Fruit fly (Drosophila melanogaster) whole organism, embryonic: ENCODE results near the gene CG31650.

Experiments used
- BEAF-32 ChIP-seq: fragments of 200-800 bp; sonication (Bioruptor generic); optimal IDR thresholded peaks from 3 replicates; lab custom pipeline; 2017; ENCODE audit warnings: missing biosample characterization, missing genetic modification characterization, mild to moderate bottlenecking, moderate library complexity, missing genetic modification reagents
- C15 ChIP-seq: fragments of 200-800 bp; sonication (Bioruptor generic); IDR thresholded peaks from 3 replicates; pipeline ENCODE4 v1.3.6; 2022; ENCODE audit warnings: missing biosample characterization, missing genetic modification characterization
- CG1024 ChIP-seq: fragments of 200-800 bp; sonication (Bioruptor generic); IDR thresholded peaks from 2 replicates; pipeline ENCODE4 v1.3.6; 2022; ENCODE audit warnings: missing biosample characterization, missing genetic modification characterization
- CG10321 ChIP-seq: fragments of 200-800 bp; sonication (Bioruptor generic); IDR thresholded peaks from 2 replicates; pipeline ENCODE4 v1.3.6; 2022; ENCODE audit warnings: missing biosample characterization, missing genetic modification characterization
- CG10979 ChIP-seq: fragments of 200-800 bp; sonication (Bioruptor generic); optimal IDR thresholded peaks from 2 replicates; lab custom pipeline; 2018; ENCODE audit warnings: missing biosample characterization, mild to moderate bottlenecking, missing genetic modification characterization, moderate library complexity
- CG11093 ChIP-seq: fragments of 200-800 bp; sonication (Bioruptor generic); IDR thresholded peaks from 3 replicates; pipeline ENCODE4 v1.3.6; 2022; ENCODE audit warnings: missing biosample characterization, missing genetic modification characterization
- CG12219 ChIP-seq: fragments of 200-800 bp; sonication (Bioruptor generic); optimal IDR thresholded peaks from 3 replicates; lab custom pipeline; 2018; ENCODE audit warnings: missing biosample characterization, mild to moderate bottlenecking, missing genetic modification characterization
- CG12744 ChIP-seq: fragments of 200-800 bp; sonication (Bioruptor generic); optimal IDR thresholded peaks from 2 replicates; lab custom pipeline; 2016; ENCODE audit warnings: missing biosample characterization, missing genetic modification characterization
- CG13287 ChIP-seq: fragments of 200-800 bp; sonication (Bioruptor generic); IDR thresholded peaks from 2 replicates; pipeline ENCODE4 v1.3.6; 2022; ENCODE audit warnings: missing biosample characterization, missing genetic modification characterization; ENCODE audit not compliant: partially characterized antibody
- CG17186 ChIP-seq: fragments of 200-800 bp; sonication (Bioruptor generic); optimal IDR thresholded peaks from 3 replicates; lab custom pipeline; 2017; ENCODE audit warnings: missing biosample characterization, missing genetic modification reagents, missing genetic modification characterization
- CG17802 ChIP-seq: fragments of 200-800 bp; sonication (Bioruptor generic); optimal IDR thresholded peaks from 2 replicates; lab custom pipeline; 2018; ENCODE audit warnings: missing biosample characterization, mild to moderate bottlenecking, missing genetic modification characterization, moderate library complexity
- CG18011 ChIP-seq: fragments of 200-800 bp; sonication (Bioruptor generic); optimal IDR thresholded peaks from 2 replicates; lab custom pipeline; 2017; ENCODE audit warnings: missing biosample characterization, missing genetic modification characterization, mild to moderate bottlenecking, moderate library complexity, missing genotype
- CG30403 ChIP-seq: fragments of 200-800 bp; sonication (Bioruptor generic); optimal IDR thresholded peaks from 3 replicates; lab custom pipeline; 2016; ENCODE audit warnings: missing biosample characterization, missing genetic modification characterization
- CG33557 ChIP-seq: fragments of 200-800 bp; sonication (Bioruptor generic); optimal IDR thresholded peaks from 2 replicates; lab custom pipeline; 2019; ENCODE audit warnings: missing biosample characterization, mild to moderate bottlenecking, missing genetic modification characterization, moderate library complexity
- CG34422 ChIP-seq: fragments of 200-800 bp; sonication (Bioruptor generic); IDR thresholded peaks from 3 replicates; pipeline ENCODE4 v1.3.6; 2022; ENCODE audit warnings: missing biosample characterization, missing genetic modification characterization
- CG3726 ChIP-seq: fragments of 200-800 bp; sonication (Bioruptor generic); IDR thresholded peaks from 3 replicates; pipeline ENCODE4, ENCODE4 v1.3.6; 2022; ENCODE audit warnings: missing biosample characterization, missing genetic modification characterization
- CG4617 ChIP-seq: fragments of 200-800 bp; sonication (Bioruptor generic); optimal IDR thresholded peaks from 3 replicates; lab custom pipeline; 2016; ENCODE audit warnings: missing biosample characterization, missing genetic modification characterization, borderline replicate concordance
- CG5180 ChIP-seq: fragments of 200-800 bp; sonication (Bioruptor generic); optimal IDR thresholded peaks from 3 replicates; lab custom pipeline; 2017; ENCODE audit warnings: missing biosample characterization, missing genetic modification characterization, mild to moderate bottlenecking, moderate library complexity, missing genetic modification reagents
- CG5953 ChIP-seq: fragments of 200-800 bp; sonication (Bioruptor generic); IDR thresholded peaks from 2 replicates; pipeline ENCODE4 v1.3.6; 2022; ENCODE audit warnings: missing biosample characterization, missing genetic modification characterization
- CG7271 ChIP-seq: fragments of 200-800 bp; sonication (Bioruptor generic); optimal IDR thresholded peaks from 2 replicates; lab custom pipeline; 2018; ENCODE audit warnings: missing biosample characterization, mild to moderate bottlenecking, missing genetic modification characterization, moderate library complexity
- CG8388 ChIP-seq: fragments of 200-800 bp; sonication (Bioruptor generic); optimal IDR thresholded peaks from 2 replicates; lab custom pipeline; 2019; ENCODE audit warnings: missing biosample characterization, mild to moderate bottlenecking, missing genetic modification characterization, moderate library complexity
- CG9876 ChIP-seq: fragments of 200-800 bp; sonication (Bioruptor generic); optimal IDR thresholded peaks from 2 replicates; lab custom pipeline; 2016; ENCODE audit warnings: missing biosample characterization, missing genetic modification characterization
- Chrac-16 ChIP-seq: fragments of 200-800 bp; sonication (Bioruptor generic); optimal IDR thresholded peaks from 3 replicates; lab custom pipeline; 2016; ENCODE audit warnings: missing biosample characterization, missing genetic modification characterization
- ERR ChIP-seq: fragments of 200-800 bp; sonication (Bioruptor generic); optimal IDR thresholded peaks from 2 replicates; lab custom pipeline; 2016; ENCODE audit warnings: missing biosample characterization, missing genetic modification characterization
- Ets97D ChIP-seq: fragments of 200-800 bp; sonication (Bioruptor generic); optimal IDR thresholded peaks from 3 replicates; lab custom pipeline; 2016; ENCODE audit warnings: missing biosample characterization, missing genetic modification characterization
- Gsc ChIP-seq: fragments of 200-800 bp; sonication (Bioruptor generic); IDR thresholded peaks from 2 replicates; pipeline ENCODE4 v1.3.6; 2022; ENCODE audit warnings: missing biosample characterization, missing genetic modification characterization
- Hey ChIP-seq: fragments of 200-800 bp; sonication (Bioruptor generic); optimal IDR thresholded peaks from 3 replicates; lab custom pipeline; 2018; ENCODE audit warnings: missing biosample characterization, mild to moderate bottlenecking, missing genetic modification characterization
- Mes4 ChIP-seq: fragments of 200-800 bp; sonication (Bioruptor generic); optimal IDR thresholded peaks from 2 replicates; lab custom pipeline; 2016; ENCODE audit warnings: missing biosample characterization, missing genetic modification characterization
- bab2 ChIP-seq: fragments of 200-800 bp; sonication (Bioruptor generic); optimal IDR thresholded peaks from 2 replicates; lab custom pipeline; 2016; ENCODE audit warnings: missing biosample characterization, missing genetic modification characterization
- br ChIP-seq: fragments of >200 bp; optimal IDR thresholded peaks from 2 replicates; lab custom pipeline; 2017
- cg ChIP-seq: fragments of 200-800 bp; sonication (Bioruptor generic); optimal IDR thresholded peaks from 3 replicates; lab custom pipeline; 2019; ENCODE audit warnings: missing biosample characterization, mild to moderate bottlenecking, missing genetic modification characterization, moderate library complexity
- ftz-f1 ChIP-seq: fragments of 200-800 bp; sonication (Bioruptor generic); optimal IDR thresholded peaks from 2 replicates; lab custom pipeline; 2016; ENCODE audit warnings: missing biosample characterization, missing genetic modification characterization
- grau ChIP-seq: fragments of 200-800 bp; optimal IDR thresholded peaks from 3 replicates; lab custom pipeline; 2019; ENCODE audit warnings: missing biosample characterization, mild to moderate bottlenecking, missing genetic modification characterization, moderate library complexity
- gsb ChIP-seq: fragments of 200-800 bp; sonication (Bioruptor generic); IDR thresholded peaks from 2 replicates; pipeline ENCODE4 v1.3.6; 2022; ENCODE audit warnings: missing biosample characterization, missing genetic modification characterization
- hkb ChIP-seq, 2 experiments: fragments of 200-800 bp in 1 of 2; fragments of >200 bp in 1 of 2; sonication (Bioruptor generic) in 1 of 2; IDR thresholded peaks in 1 of 2; optimal IDR thresholded peaks in 1 of 2; 2 replicates each; pipeline versions ENCODE4 v1.3.6 to Lab custom; 2017 to 2022; ENCODE audit warnings: missing biosample characterization in 1 of 2, missing genetic modification characterization in 1 of 2
- jing ChIP-seq: fragments of 200-800 bp; sonication (Bioruptor generic); optimal IDR thresholded peaks from 2 replicates; lab custom pipeline; 2018; ENCODE audit warnings: missing biosample characterization, mild to moderate bottlenecking, missing genetic modification characterization
- jumu ChIP-seq: fragments of 200-800 bp; sonication (Bioruptor generic); optimal IDR thresholded peaks from 3 replicates; lab custom pipeline; 2016; ENCODE audit warnings: missing biosample characterization, missing genetic modification characterization
- nmo ChIP-seq: fragments of 200-800 bp; sonication (Bioruptor generic); optimal IDR thresholded peaks from 2 replicates; lab custom pipeline; 2018; ENCODE audit warnings: missing biosample characterization, mild to moderate bottlenecking, missing genetic modification characterization, moderate library complexity
- ranshi ChIP-seq: fragments of 200-800 bp; sonication (Bioruptor generic); IDR thresholded peaks from 2 replicates; pipeline ENCODE4 v1.3.6; 2022; ENCODE audit warnings: missing biosample characterization, missing genetic modification characterization
- ro ChIP-seq: fragments of 200-800 bp; sonication (Bioruptor generic); IDR thresholded peaks from 2 replicates; pipeline ENCODE4 v1.3.6; 2022; ENCODE audit warnings: missing biosample characterization, missing genetic modification characterization
- sens ChIP-seq: fragments of 200-800 bp; sonication (Bioruptor generic); peaks from one replicate; lab custom pipeline; 2016; ENCODE audit warnings: missing biosample characterization, missing genetic modification characterization
- sim ChIP-seq: fragments of 200-800 bp; sonication (Bioruptor generic); IDR thresholded peaks from 2 replicates; pipeline ENCODE4 v1.3.6; 2022; ENCODE audit warnings: missing biosample characterization, missing genetic modification characterization
- slp2 ChIP-seq: fragments of 200-800 bp; sonication (Bioruptor generic); optimal IDR thresholded peaks from 2 replicates; lab custom pipeline; 2016; ENCODE audit warnings: missing biosample characterization, missing genetic modification characterization
- sug ChIP-seq: fragments of 200-800 bp; optimal IDR thresholded peaks from 2 replicates; lab custom pipeline; 2019; ENCODE audit warnings: missing biosample characterization, mild to moderate bottlenecking, missing genetic modification characterization, moderate library complexity
- trem ChIP-seq: fragments of 200-800 bp; optimal IDR thresholded peaks from 3 replicates; lab custom pipeline; 2019; ENCODE audit warnings: missing biosample characterization, mild to moderate bottlenecking, missing genetic modification characterization, moderate library complexity
- usp ChIP-seq: fragments of >200 bp; optimal IDR thresholded peaks from 2 replicates; lab custom pipeline; 2017; ENCODE audit warnings: missing biosample characterization, missing genetic modification characterization
- vfl ChIP-seq: fragments of 200-800 bp; sonication (Bioruptor generic); optimal IDR thresholded peaks from 2 replicates; lab custom pipeline; 2016; ENCODE audit warnings: missing biosample characterization, missing genetic modification characterization
- yki ChIP-seq: fragments of >200 bp; optimal IDR thresholded peaks from 3 replicates; lab custom pipeline; 2018
- z ChIP-seq: fragments of 200-800 bp; sonication (Bioruptor generic); IDR thresholded peaks from 3 replicates; pipeline ENCODE4 v1.3.6; 2022; ENCODE audit warnings: missing biosample characterization, missing genetic modification characterization

CG31650 gene

DNA sequence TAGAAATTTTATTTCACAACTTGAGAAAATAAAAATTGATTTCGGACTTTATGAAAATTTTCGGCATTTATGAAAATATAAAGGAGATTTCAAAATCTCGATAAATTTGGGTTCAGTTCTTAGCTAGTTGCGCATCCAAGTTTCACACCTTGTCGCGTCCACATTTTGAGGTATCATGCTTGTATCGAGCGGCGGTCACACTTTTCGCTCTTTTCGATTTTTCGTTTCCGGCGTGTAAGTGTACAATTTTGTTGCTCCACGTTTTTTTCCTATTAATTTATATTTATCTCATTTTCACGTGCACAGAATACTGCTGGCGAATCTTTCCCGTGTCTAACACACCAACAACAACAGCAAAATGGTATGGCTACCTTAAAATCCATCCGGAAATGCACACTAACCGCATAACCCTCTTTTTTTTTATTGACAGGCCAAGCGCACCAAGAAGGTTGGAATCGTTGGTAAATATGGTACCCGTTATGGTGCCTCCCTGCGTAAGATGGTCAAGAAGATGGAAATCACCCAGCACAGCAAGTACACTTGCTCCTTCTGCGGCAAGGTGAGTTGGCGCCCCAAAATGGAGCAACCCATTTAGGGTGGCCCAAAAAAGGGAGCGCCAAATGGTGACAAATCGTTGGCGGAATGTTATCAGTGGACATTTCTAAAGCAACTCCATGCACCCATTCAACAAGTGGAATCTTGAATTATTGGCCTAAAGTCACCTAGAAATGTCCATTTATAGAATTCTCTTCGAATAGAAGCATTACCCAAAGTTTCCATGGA is 26.5 kb upstream of the CG31650 start, which contains the start of gene RpL37A (continued):
- TF ChIP-seq yki (lab: Kevin White, UChicago) (no peak), ro (GFP tag; lab: Robert Waterston, UW) (no peak), CG1024 (GFP tag; lab: Robert Waterston, UW) (peak; percentile 81), vfl (GFP tag; lab: Kevin White, UChicago) (no peak), CG12744 (GFP tag; lab: Kevin White, UChicago) (peak; percentile 71), CG17186 (GFP tag; lab: Kevin White, UChicago) (peak; percentile 92), Mes4 (GFP tag; lab: Kevin White, UChicago) (peak; percentile 92), nmo (peak; percentile 81), jumu (peak; percentile 0), CG10979 (tag; lab: Kevin White, UChicago) (peak; percentile 69), CG33557 (GFP tag; lab: Kevin White, UChicago) (peak; percentile 65), sug (tag; lab: Kevin White, UChicago) (peak; percentile 68), CG13287 (GFP tag; lab: Robert Waterston, UW) (no peak; the same call in 1 of the 2 replicates), jing (GFP tag; lab: Kevin White, UChicago) (no peak), cg (GFP tag; lab: Kevin White, UChicago) (no peak), hkb (optimal IDR thresholded peaks at IDR 0.05; lab: Kevin White, UChicago) (peak; percentile 26), hkb (GFP tag; IDR thresholded peaks at IDR 0.05; lab: Robert Waterston, UW) (peak; percentile 82), CG17802 (peak; percentile 68), ERR (peak; percentile 55), CG4617 (GFP tag; lab: Kevin White, UChicago) (peak; percentile 41), grau (tag; lab: Kevin White, UChicago) (peak; percentile 73), CG8388 (peak; percentile 49), CG30403 (GFP tag; lab: Kevin White, UChicago) (peak; percentile 69), CG34422 (peak; percentile 84; the same call in 2 of the 3 replicates), CG5180 (GFP tag; lab: Kevin White, UChicago) (peak; percentile 71), Hey (tag; lab: Kevin White, UChicago) (no peak), trem (tag; lab: Kevin White, UChicago) (peak; percentile 88), CG7271 (peak; percentile 93), CG3726 (GFP tag; lab: Robert Waterston, UW) (0 out of 3 replicates have a peak, but pooled peaks have one; percentile 14), sim (peak; percentile 55), CG12219 (GFP tag; lab: Kevin White, UChicago) (peak; percentile 77), Ets97D (GFP tag; lab: Kevin White, UChicago) (peak; percentile 99), bab2 (GFP tag; lab: Kevin White, UChicago) (peak; percentile 23), Chrac-16 (GFP tag; lab: Kevin White, UChicago) (peak; percentile 25), gsb (GFP tag; lab: Robert Waterston, UW) (peak; percentile 54; the same call in 1 of the 2 replicates), Gsc (no peak), sens (GFP tag; lab: Kevin White, UChicago) (peak; percentile 97), usp (no peak), ranshi (GFP tag; lab: Robert Waterston, UW) (peak; percentile 77; the same call in 1 of the 2 replicates), CG9876 (GFP tag; lab: Kevin White, UChicago) (peak; percentile 72), z (GFP tag; lab: Robert Waterston, UW) (peak; percentile 27; the same call in 1 of the 3 replicates), CG11093 (GFP tag; lab: Robert Waterston, UW) (no peak), slp2 (peak; percentile 83), CG5953 (GFP tag; lab: Robert Waterston, UW) (peak; percentile 69), CG18011 (GFP tag; lab: Kevin White, UChicago) (peak; percentile 31), CG10321 (peak; percentile 58; the same call in 1 of the 2 replicates), br (lab: Kevin White, UChicago) (no peak), ftz-f1 (peak; percentile 30), C15 (peak; percentile 59; the same call in 1 of the 3 replicates), BEAF-32 (GFP tag; lab: Kevin White, UChicago) (peak; percentile 56)
